Fruit fly (Drosophila melanogaster): ENCODE results near the gene LanA.
A peak's percentile ranks its signal among the peaks of the same experiment; 100 is the strongest.

LanA gene

dm6 chr3L:6157327-6158032 lies 60.3 kb downstream of the LanA start, which contains the start of gene CG13297 (continued):
- TF ChIP-seq CG15269 (tag; optimal IDR thresholded peaks at IDR 0.05), result peak; percentile 75
- peak; percentile 37; the same call in 2 of the 3 replicates for TF ChIP-seq croc (GFP tag; conservative IDR thresholded peaks at IDR 0.05)
- TF ChIP-seq CG10267 (tag; optimal IDR thresholded peaks at IDR 0.05), result peak; percentile 50
- no peak for TF ChIP-seq CG3838 (GFP tag; optimal IDR thresholded peaks at IDR 0.05)
- no peak for TF ChIP-seq CG16815 (GFP tag; optimal IDR thresholded peaks at IDR 0.05)
- no peak for TF ChIP-seq schlank (tag; optimal IDR thresholded peaks at IDR 0.05)
- no peak for TF ChIP-seq gt (GFP tag; IDR thresholded peaks at IDR 0.05)
- TF ChIP-seq Usf (GFP tag; optimal IDR thresholded peaks at IDR 0.05), result no peak
- peak; percentile 27 for TF ChIP-seq CG12659 (GFP tag; optimal IDR thresholded peaks at IDR 0.05)
- TF ChIP-seq CG11723 (GFP tag; optimal IDR thresholded peaks at IDR 0.05), result peak; percentile 25
- no peak for TF ChIP-seq CG6765 (GFP tag; optimal IDR thresholded peaks at IDR 0.05)
- TF ChIP-seq CG12219 (GFP tag; optimal IDR thresholded peaks at IDR 0.05), result peak; percentile 31
- TF ChIP-seq dan (GFP tag; IDR thresholded peaks at IDR 0.05), result no peak
- peak; percentile 62; the same call in 2 of the 3 replicates for TF ChIP-seq CG11093 (GFP tag; IDR thresholded peaks at IDR 0.05)
- peak; percentile 17 for TF ChIP-seq CG6813 (GFP tag; optimal IDR thresholded peaks at IDR 0.05)
- TF ChIP-seq bowl (GFP tag; IDR thresholded peaks at IDR 0.05), result no peak
- TF ChIP-seq Mrtf (GFP tag; IDR thresholded peaks at IDR 0.05), result no peak
- TF ChIP-seq Neu2 (GFP tag; optimal IDR thresholded peaks at IDR 0.05; ENCODE audit: borderline replicate concordance), result no peak
- no peak for TF ChIP-seq CG10321 (GFP tag; IDR thresholded peaks at IDR 0.05)
- TF ChIP-seq CG16813 (GFP tag; IDR thresholded peaks at IDR 0.05; ENCODE audit: partially characterized antibody), result no peak
- TF ChIP-seq crp (GFP tag; optimal IDR thresholded peaks at IDR 0.05), result no peak
- TF ChIP-seq CG6272 (GFP tag; IDR thresholded peaks at IDR 0.05), result no peak
- TF ChIP-seq phol (tag; optimal IDR thresholded peaks at IDR 0.05), result peak; percentile 75
- TF ChIP-seq CG7556 (GFP tag; optimal IDR thresholded peaks at IDR 0.05), result peak; percentile 55
- TF ChIP-seq zen (tag; optimal IDR thresholded peaks at IDR 0.05), result no peak
- no peak for TF ChIP-seq CG10565 (GFP tag; optimal IDR thresholded peaks at IDR 0.05)
- no peak for TF ChIP-seq tx (GFP tag; optimal IDR thresholded peaks at IDR 0.05)
- TF ChIP-seq CG32767 (GFP tag; IDR thresholded peaks at IDR 0.05), result peak; percentile 69; the same call in 1 of the 2 replicates
- TF ChIP-seq btn (GFP tag; optimal IDR thresholded peaks at IDR 0.05), result no peak
- no peak for TF ChIP-seq Hand (GFP tag; optimal IDR thresholded peaks at IDR 0.05)
- TF ChIP-seq CG7372 (GFP tag; IDR thresholded peaks at IDR 0.05), result no peak; the same call in 1 of the 2 replicates
- TF ChIP-seq gcm2 (GFP tag; optimal IDR thresholded peaks at IDR 0.05), result no peak
- peak; percentile 38 for TF ChIP-seq CG9817 (tag; optimal IDR thresholded peaks at IDR 0.05)
- no peak for TF ChIP-seq dm (GFP tag; optimal IDR thresholded peaks at IDR 0.05)
- no peak for TF ChIP-seq Atf3 (GFP tag; optimal IDR thresholded peaks at IDR 0.05)
- TF ChIP-seq run (tag; optimal IDR thresholded peaks at IDR 0.05), result peak; percentile 60
- peak; percentile 76 for TF ChIP-seq grn (GFP tag; optimal IDR thresholded peaks at IDR 0.05)
- TF ChIP-seq pros (GFP tag; optimal IDR thresholded peaks at IDR 0.05), result peak; percentile 86
- TF ChIP-seq Opbp (GFP tag; IDR thresholded peaks at IDR 0.05; ENCODE audit: partially characterized antibody), result no peak
- no peak for TF ChIP-seq aop (GFP tag; IDR thresholded peaks at IDR 0.05)
- no peak for TF ChIP-seq CG4328 (GFP tag; optimal IDR thresholded peaks at IDR 0.05)
- no peak for TF ChIP-seq nerfin-2 (GFP tag; IDR thresholded peaks at IDR 0.05; ENCODE audit: partially characterized antibody)
- no peak for TF ChIP-seq vfl (GFP tag; optimal IDR thresholded peaks at IDR 0.05)
- no peak for TF ChIP-seq CG30431 (GFP tag; optimal IDR thresholded peaks at IDR 0.05)
- no peak for TF ChIP-seq eyg (GFP tag; optimal IDR thresholded peaks at IDR 0.05)
- TF ChIP-seq ems (GFP tag; optimal IDR thresholded peaks at IDR 0.05), result no peak
- TF ChIP-seq prd (optimal IDR thresholded peaks at IDR 0.05), result no peak
- peak; percentile 59; the same call in 2 of the 3 replicates for TF ChIP-seq prd (GFP tag; IDR thresholded peaks at IDR 0.05)
- no peak for TF ChIP-seq repo (GFP tag; optimal IDR thresholded peaks at IDR 0.05)
- no peak for TF ChIP-seq mld (GFP tag; IDR thresholded peaks at IDR 0.05; ENCODE audit: partially characterized antibody)
